Fruit fly (Drosophila melanogaster): ENCODE measurements around the gene pll.

Gene pll

dm6 chr3R:27289638-27290037, 36.7 kb upstream of the pll start (continued):
- TF ChIP-seq CG16779 (GFP tag; IDR thresholded peaks at IDR 0.05) (no peak), inv (GFP tag; IDR thresholded peaks at IDR 0.05; ENCODE audit: partially characterized antibody) (no peak), lola (GFP tag; optimal IDR thresholded peaks at IDR 0.05) (peak in 1 of 3 experiments; percentile 37), tin (GFP tag; optimal IDR thresholded peaks at IDR 0.05) (peak; percentile 11), Atf6 (GFP tag; IDR thresholded peaks at IDR 0.05) (0 out of 2 replicates have a peak, but pooled peaks have one; percentile 24), onecut (GFP tag; IDR thresholded peaks at IDR 0.05) (peak; percentile 33), sqz (GFP tag; optimal IDR thresholded peaks at IDR 0.05) (no peak), grau (tag; optimal IDR thresholded peaks at IDR 0.05) (peak; percentile 92), CG11695 (GFP tag; IDR thresholded peaks at IDR 0.05) (0 out of 3 replicates have a peak, but pooled peaks have one; percentile 27), CG14710 (tag; optimal IDR thresholded peaks at IDR 0.05) (peak; percentile 17), CG8924 (tag; optimal IDR thresholded peaks at IDR 0.05) (peak; percentile 37), Ssrp (tag; optimal IDR thresholded peaks at IDR 0.05) (peak; percentile 25), twi (tag; optimal IDR thresholded peaks at IDR 0.05) (no peak), CG11504 (tag; optimal IDR thresholded peaks at IDR 0.05) (peak; percentile 56), sd (tag; optimal IDR thresholded peaks at IDR 0.05) (peak; percentile 36), ham (GFP tag; IDR thresholded peaks at IDR 0.05) (no peak), Hsf (GFP tag; optimal IDR thresholded peaks at IDR 0.05) (peak; percentile 56), Max (GFP tag; optimal IDR thresholded peaks at IDR 0.05) (no peak), CG4328 (GFP tag; optimal IDR thresholded peaks at IDR 0.05) (no peak), CG9215 (GFP tag; IDR thresholded peaks at IDR 0.05) (peak; percentile 46; the same call in 1 of the 2 replicates), CG7987 (GFP tag; optimal IDR thresholded peaks at IDR 0.05) (peak; percentile 74), fd96Cb (tag; optimal IDR thresholded peaks at IDR 0.05) (peak; percentile 43), CG4282 (GFP tag; optimal IDR thresholded peaks at IDR 0.05) (no peak), CG6689 (GFP tag; IDR thresholded peaks at IDR 0.05) (no peak), gem (tag; optimal IDR thresholded peaks at IDR 0.05) (peak; percentile 64), CG32772 (GFP tag; IDR thresholded peaks at IDR 0.05) (peak; percentile 18; the same call in 1 of the 2 replicates), nerfin-1 (tag; optimal IDR thresholded peaks at IDR 0.05) (peak; percentile 8), odd (GFP tag; optimal IDR thresholded peaks at IDR 0.05) (no peak), al (GFP tag; IDR thresholded peaks at IDR 0.05) (peak; percentile 30; the same call in 1 of the 2 replicates), D19B (GFP tag; optimal IDR thresholded peaks at IDR 0.05) (peak; percentile 11), CG12391 (tag; optimal IDR thresholded peaks at IDR 0.05) (peak; percentile 42), CG31441 (GFP tag; IDR thresholded peaks at IDR 0.05) (peak; percentile 22; the same call in 1 of the 2 replicates), CG17612 (GFP tag; IDR thresholded peaks at IDR 0.05) (no peak), CG11456 (GFP tag; IDR thresholded peaks at IDR 0.05) (no peak), CG17802 (tag; optimal IDR thresholded peaks at IDR 0.05) (no peak), Fer1 (GFP tag; optimal IDR thresholded peaks at IDR 0.05) (peak; percentile 51), ato (GFP tag; IDR thresholded peaks at IDR 0.05; ENCODE audit: partially characterized antibody) (no peak), PHDP (tag; optimal IDR thresholded peaks at IDR 0.05) (peak; percentile 47), D19A (tag; optimal IDR thresholded peaks at IDR 0.05) (peak; percentile 21), chn (GFP tag; optimal IDR thresholded peaks at IDR 0.05) (no peak), NfI (GFP tag; optimal IDR thresholded peaks at IDR 0.05) (peak; percentile 29), cwo (GFP tag; optimal IDR thresholded peaks at IDR 0.05) (peak; percentile 56), Antp (GFP tag; optimal IDR thresholded peaks at IDR 0.05) (peak; percentile 12), aop (GFP tag; IDR thresholded peaks at IDR 0.05) (no peak), HLH54F (GFP tag; optimal IDR thresholded peaks at IDR 0.05) (peak; percentile 11), her (GFP tag; optimal IDR thresholded peaks at IDR 0.05) (no peak), CG31388 (GFP tag; optimal IDR thresholded peaks at IDR 0.05) (no peak), ro (GFP tag; IDR thresholded peaks at IDR 0.05) (no peak), Ets65A (GFP tag) (peak; percentile 61), nmo (GFP tag; optimal IDR thresholded peaks at IDR 0.05) (peak; percentile 37), CG6254 (GFP tag; optimal IDR thresholded peaks at IDR 0.05) (no peak)

All from whole organism, embryonic.